Worm (Caenorhabditis elegans): ENCODE data around the gene F32E10.5.

F32E10.5 gene

ce11 chrIV:7552958-7553553 lies 25.1 kb downstream of the F32E10.5 start, which contains the start of gene dif-1 (continued):
- TF ChIP-seq nhr-48 (tag; optimal IDR thresholded peaks at IDR 0.05) (peak; percentile 0), nhr-25 (tag; optimal IDR thresholded peaks at IDR 0.05; ENCODE audit: borderline replicate concordance, insufficient read depth) (no peak), ceh-32 (tag; optimal IDR thresholded peaks at IDR 0.05; ENCODE audit: poor library complexity) (no peak), lsy-2 (tag; optimal IDR thresholded peaks at IDR 0.05) (peak in 1 of 2 experiments; percentile 40), unc-130 (GFP tag; optimal IDR thresholded peaks at IDR 0.05) (no peak), dmd-9 (GFP tag; IDR thresholded peaks at IDR 0.05) (no peak), lin-13 (GFP tag; optimal IDR thresholded peaks at IDR 0.05) (peak; percentile 31), madf-5 (GFP tag; IDR thresholded peaks at IDR 0.05) (no peak), ztf-11 (tag; optimal IDR thresholded peaks at IDR 0.05) (no peak), aha-1 (tag) (no peak), hmg-1.1 (GFP tag; IDR thresholded peaks at IDR 0.05) (no peak), nhr-11 (tag; optimal IDR thresholded peaks at IDR 0.05) (peak; percentile 67), lim-7 (GFP tag; IDR thresholded peaks at IDR 0.05) (no peak), daf-16 (GFP tag; optimal IDR thresholded peaks at IDR 0.05) (peak in 1 of 2 experiments; percentile 78), daf-16 (tag; optimal IDR thresholded peaks at IDR 0.05) (peak; percentile 92), dmd-6 (GFP tag; IDR thresholded peaks at IDR 0.05) (peak; percentile 63), zfp-3 (GFP tag; conservative IDR thresholded peaks at IDR 0.05) (no peak), nhr-42 (GFP tag; IDR thresholded peaks at IDR 0.05) (no peak), ctbp-1 (GFP tag; IDR thresholded peaks at IDR 0.05) (no peak), madf-9 (GFP tag; conservative IDR thresholded peaks at IDR 0.05) (no peak), Y75B8A.6 (GFP tag; IDR thresholded peaks at IDR 0.05) (no peak), hif-1 (tag; optimal IDR thresholded peaks at IDR 0.05) (no peak), zfp-2 (tag; optimal IDR thresholded peaks at IDR 0.05) (no peak), D1046.2 (GFP tag; IDR thresholded peaks at IDR 0.05) (no peak), pqm-1 (tag; optimal IDR thresholded peaks at IDR 0.05) (peak; percentile 58), mdl-1 (tag; optimal IDR thresholded peaks at IDR 0.05) (peak in 1 of 2 experiments; percentile 33), gei-8 (GFP tag; optimal IDR thresholded peaks at IDR 0.05) (no peak), unc-62 (GFP tag; optimal IDR thresholded peaks at IDR 0.05 in 1 of 2) (peak in 1 of 2 experiments; percentile 89), unc-62 (tag; optimal IDR thresholded peaks at IDR 0.05) (no peak), nhr-10 (tag; optimal IDR thresholded peaks at IDR 0.05) (peak; percentile 2), dpl-1 (GFP tag; optimal IDR thresholded peaks at IDR 0.05) (no peak), F10B5.3 (tag; optimal IDR thresholded peaks at IDR 0.05) (no peak), ZK337.2 (GFP tag; IDR thresholded peaks at IDR 0.05) (no peak), egl-43 (GFP tag; IDR thresholded peaks at IDR 0.05) (no peak), duxl-1 (tag; optimal IDR thresholded peaks at IDR 0.05; ENCODE audit: poor library complexity) (no peak)

- TF ChIP-seq lsy-2 (tag; optimal IDR thresholded peaks at IDR 0.05): no peak
- TF ChIP-seq unc-62 (GFP tag; optimal IDR thresholded peaks at IDR 0.05 in 1 of 2): peak in 1 of 2 experiments; percentile 74
- no peak for TF ChIP-seq unc-62 (tag; optimal IDR thresholded peaks at IDR 0.05)
- TF ChIP-seq aha-1 (tag): peak; percentile 70
Measured at ce11 chrIV:7552100-7552499, 26.1 kb downstream of the F32E10.5 start.

ce11 chrIV:7551254-7551653 lies 26.9 kb downstream of the F32E10.5 start:
- TF ChIP-seq nhr-11 (tag; optimal IDR thresholded peaks at IDR 0.05): no peak
- TF ChIP-seq daf-12 (tag; optimal IDR thresholded peaks at IDR 0.05): no peak
- no peak for TF ChIP-seq nhr-77 (tag; optimal IDR thresholded peaks at IDR 0.05)
- 0 out of 2 replicates have a peak, but pooled peaks have one; percentile 24 for TF ChIP-seq zfp-3 (GFP tag; conservative IDR thresholded peaks at IDR 0.05)
- no peak for TF ChIP-seq aly-2 (tag; optimal IDR thresholded peaks at IDR 0.05)
- TF ChIP-seq ceh-44 (GFP tag; IDR thresholded peaks at IDR 0.05): no peak
- no peak for TF ChIP-seq rbr-2 (tag; optimal IDR thresholded peaks at IDR 0.05)
- TF ChIP-seq nhr-48 (tag; optimal IDR thresholded peaks at IDR 0.05): no peak
- no peak for TF ChIP-seq nhr-28 (tag; optimal IDR thresholded peaks at IDR 0.05)
- TF ChIP-seq R02D3.7 (tag; optimal IDR thresholded peaks at IDR 0.05): no peak
- TF ChIP-seq lin-39 (tag; optimal IDR thresholded peaks at IDR 0.05): no peak
- no peak for TF ChIP-seq dpl-1 (GFP tag; optimal IDR thresholded peaks at IDR 0.05)
- TF ChIP-seq skn-1 (tag; optimal IDR thresholded peaks at IDR 0.05): no peak
- TF ChIP-seq zip-11 (GFP tag; IDR thresholded peaks at IDR 0.05): no peak
- no peak for TF ChIP-seq pqm-1 (tag; optimal IDR thresholded peaks at IDR 0.05)
- TF ChIP-seq daf-16 (GFP tag; optimal IDR thresholded peaks at IDR 0.05): no peak
- TF ChIP-seq daf-16 (tag; optimal IDR thresholded peaks at IDR 0.05): peak; percentile 30
- no peak for TF ChIP-seq ZK546.5 (tag; optimal IDR thresholded peaks at IDR 0.05)
- peak; percentile 83 for TF ChIP-seq aha-1 (tag)
- TF ChIP-seq egl-27 (tag; optimal IDR thresholded peaks at IDR 0.05): no peak
- no peak for TF ChIP-seq nhr-6 (tag; optimal IDR thresholded peaks at IDR 0.05)
- TF ChIP-seq T20F7.1 (GFP tag; optimal IDR thresholded peaks at IDR 0.05): peak; percentile 30

Data from whole organism, L4 larva.